Worm (Caenorhabditis elegans): ENCODE data around the gene xpo-3.

DNA sequence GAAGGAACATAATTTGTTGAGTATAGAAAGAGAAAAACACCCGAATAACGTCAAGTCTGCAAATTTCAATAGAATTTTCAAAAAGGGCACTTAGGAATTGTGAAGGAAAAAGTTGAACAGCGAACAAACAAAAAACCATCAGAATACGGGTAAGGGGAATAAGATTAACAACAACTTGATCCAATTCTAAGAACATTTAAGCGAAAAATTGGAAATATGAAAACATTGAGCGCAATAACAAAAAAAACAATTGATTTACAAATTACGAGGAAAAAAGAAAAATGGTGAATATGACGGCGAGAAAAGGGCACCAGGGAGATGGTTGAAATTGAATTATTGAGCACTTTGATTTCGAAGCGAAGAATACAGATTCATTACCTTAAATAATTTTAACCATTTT is 6.9 kb downstream of the xpo-3 start:
- no peak for TF ChIP-seq ama-1 (optimal IDR thresholded peaks at IDR 0.05)
- TF ChIP-seq nhr-11 (tag; optimal IDR thresholded peaks at IDR 0.05), result no peak
- TF ChIP-seq eyg-1 (tag; optimal IDR thresholded peaks at IDR 0.05), result no peak

Data from whole organism, late embryonic.